Worm (Caenorhabditis elegans) whole organism, young adult: ENCODE data around the gene F47B8.4.

Experiments used
- C06A6.2 ChIP-seq: fragments of 200-800 bp; sonication (Bioruptor generic); conservative IDR thresholded peaks from 2 replicates; pipeline ENCODE4 v1.3.6; 2022; ENCODE audit warnings: missing genetic modification characterization, missing compliant biosample characterization
- F52B5.7 ChIP-seq: sonication (generic microtip); optimal IDR thresholded peaks from 2 replicates; lab custom pipeline; 2016; ENCODE audit warnings: mild to moderate bottlenecking, missing genetic modification characterization, missing compliant biosample characterization
- F55B11.4 ChIP-seq: sonication (generic microtip); optimal IDR thresholded peaks from 2 replicates; lab custom pipeline; 2016; ENCODE audit warnings: missing compliant biosample characterization, missing genetic modification characterization, borderline replicate concordance; ENCODE audit not compliant: insufficient read depth
- K11D2.4 ChIP-seq: fragments of 200-800 bp; sonication (Bioruptor generic); IDR thresholded peaks from 2 replicates; pipeline ENCODE4 v1.3.6; 2022; ENCODE audit warnings: missing genetic modification reagents, missing genetic modification characterization, missing compliant biosample characterization
- K12H6.12 ChIP-seq: fragments of 200-800 bp; sonication (Bioruptor generic); optimal IDR thresholded peaks from 2 replicates; lab custom pipeline; 2018; ENCODE audit warnings: mild to moderate bottlenecking, missing genetic modification characterization, missing compliant biosample characterization
- Y67H2A.10 ChIP-seq: fragments of 200-800 bp; sonication (Bioruptor generic); conservative IDR thresholded peaks from 2 replicates; pipeline ENCODE4 v1.3.6; 2022; ENCODE audit warnings: missing genetic modification reagents, missing genetic modification characterization, missing compliant biosample characterization
- athp-1 ChIP-seq: sonication (generic microtip); optimal IDR thresholded peaks from 2 replicates; lab custom pipeline; 2017; ENCODE audit warnings: mild to moderate bottlenecking, missing genetic modification characterization, missing compliant biosample characterization
- cebp-1 ChIP-seq, 2 experiments: fragments of 200-800 bp in 1 of 2; sonication (Bioruptor generic) in 1 of 2; sonication (generic microtip) in 1 of 2; IDR thresholded peaks in 1 of 2; optimal IDR thresholded peaks in 1 of 2; 2 replicates each; pipeline versions ENCODE4 v1.3.6 to Lab custom; 2017 to 2022; ENCODE audit warnings: missing compliant biosample characterization in 2 of 2, missing genetic modification characterization in 2 of 2, mild to moderate bottlenecking in 1 of 2, missing genetic modification reagents in 1 of 2, moderate library complexity in 1 of 2
- ceh-27 ChIP-seq: fragments of 200-800 bp; sonication (Bioruptor generic); optimal IDR thresholded peaks from 2 replicates; lab custom pipeline; 2018; ENCODE audit warnings: mild to moderate bottlenecking, missing genetic modification characterization, moderate library complexity, missing compliant biosample characterization
- ceh-91 ChIP-seq: fragments of 200-800 bp; sonication (Bioruptor generic); IDR thresholded peaks from 2 replicates; pipeline ENCODE4 v1.3.6; 2022; ENCODE audit warnings: missing genetic modification reagents, missing genetic modification characterization, missing compliant biosample characterization
- chd-7 ChIP-seq: sonication (generic microtip); optimal IDR thresholded peaks from 2 replicates; lab custom pipeline; 2016; ENCODE audit warnings: mild to moderate bottlenecking, missing genetic modification characterization, moderate library complexity, missing compliant biosample characterization
- die-1 ChIP-seq: sonication (generic microtip); optimal IDR thresholded peaks from 2 replicates; lab custom pipeline; 2016; ENCODE audit warnings: missing genotype, mild to moderate bottlenecking, missing genetic modification characterization, missing compliant biosample characterization
- dox-1 ChIP-seq: fragments of 200-800 bp; sonication (Bioruptor generic); IDR thresholded peaks from 2 replicates; pipeline ENCODE4 v1.3.6; 2022; ENCODE audit warnings: missing genetic modification reagents, missing genetic modification characterization, missing compliant biosample characterization
- egrh-3 ChIP-seq: fragments of 200-800 bp; sonication (Bioruptor generic); IDR thresholded peaks from 2 replicates; pipeline ENCODE4 v1.3.6; 2022; ENCODE audit warnings: missing genetic modification reagents, missing genetic modification characterization, missing compliant biosample characterization
- fkh-3 ChIP-seq: sonication (generic microtip); optimal IDR thresholded peaks from 2 replicates; lab custom pipeline; 2016; ENCODE audit warnings: mild to moderate bottlenecking, missing genetic modification characterization, missing compliant biosample characterization
- gei-17 ChIP-seq: fragments of 200-800 bp; sonication (Bioruptor generic); optimal IDR thresholded peaks from 2 replicates; lab custom pipeline; 2018; ENCODE audit warnings: mild to moderate bottlenecking, missing genetic modification characterization, missing compliant biosample characterization
- him-1 ChIP-seq: sonication (generic microtip); optimal IDR thresholded peaks from 2 replicates; lab custom pipeline; 2016; ENCODE audit warnings: missing genotype, missing genetic modification reagents, missing genetic modification characterization, missing compliant biosample characterization
- hlh-26 ChIP-seq: fragments of 200-800 bp; sonication (Bioruptor generic); conservative IDR thresholded peaks from 2 replicates; pipeline ENCODE4 v1.3.6; 2022; ENCODE audit warnings: missing genetic modification reagents, missing genetic modification characterization, missing compliant biosample characterization
- hmg-1.2 ChIP-seq: fragments of 200-800 bp; sonication (Bioruptor generic); IDR thresholded peaks from 2 replicates; pipeline ENCODE4 v1.3.6; 2022; ENCODE audit warnings: missing genetic modification reagents, missing genetic modification characterization, missing compliant biosample characterization
- let-607 ChIP-seq, 2 experiments: fragments of 200-800 bp in 1 of 2; sonication (Bioruptor generic) in 1 of 2; sonication (generic microtip) in 1 of 2; optimal IDR thresholded peaks; 2 replicates each; lab custom pipeline; 2016 to 2018; ENCODE audit warnings: mild to moderate bottlenecking in 2 of 2, missing compliant biosample characterization in 2 of 2, missing genetic modification characterization in 2 of 2, moderate library complexity in 2 of 2, missing genotype in 1 of 2
- lin-26 ChIP-seq: fragments of 200-800 bp; sonication (Bioruptor generic); IDR thresholded peaks from 2 replicates; pipeline ENCODE4 v1.3.6; 2022; ENCODE audit warnings: missing genetic modification reagents, missing genetic modification characterization, missing compliant biosample characterization
- lin-35 ChIP-seq, 3 experiments: fragments of 150-350 bp in 2 of 3; sonication (generic microtip) in 1 of 3; optimal IDR thresholded peaks; 2 replicates each; lab custom pipeline; 2014 to 2018; ENCODE audit warnings: missing biosample characterization in 3 of 3, missing genetic modification characterization in 3 of 3, missing genetic modification reagents in 3 of 3
- lin-40 ChIP-seq: sonication (generic microtip); optimal IDR thresholded peaks from 2 replicates; lab custom pipeline; 2016; ENCODE audit warnings: missing genetic modification characterization, mild to moderate bottlenecking, missing compliant biosample characterization, missing genotype, missing genetic modification reagents
- lsy-27 ChIP-seq: sonication (generic microtip); optimal IDR thresholded peaks from 2 replicates; lab custom pipeline; 2017; ENCODE audit warnings: missing genetic modification characterization, mild to moderate bottlenecking, missing compliant biosample characterization, antibody characterized with exemption, missing genotype, borderline replicate concordance; ENCODE audit not compliant: insufficient read depth
- madf-3 ChIP-seq: fragments of 200-800 bp; sonication (Bioruptor generic); IDR thresholded peaks from 2 replicates; pipeline ENCODE4 v1.3.6; 2022; ENCODE audit warnings: missing genetic modification reagents, missing genetic modification characterization, missing compliant biosample characterization
- mcd-1 ChIP-seq: fragments of 200-800 bp; sonication (Bioruptor generic); IDR thresholded peaks from 2 replicates; pipeline ENCODE4 v1.3.6; 2022; ENCODE audit warnings: missing genetic modification reagents, missing genetic modification characterization, missing compliant biosample characterization
- nfyb-1 ChIP-seq: fragments of 200-800 bp; sonication (Bioruptor generic); IDR thresholded peaks from 2 replicates; pipeline ENCODE4 v1.3.6; 2022; ENCODE audit warnings: missing genetic modification reagents, missing genetic modification characterization, missing compliant biosample characterization
- nhr-80 ChIP-seq: sonication (generic microtip); optimal IDR thresholded peaks from 2 replicates; lab custom pipeline; 2016; ENCODE audit warnings: missing genetic modification characterization, missing compliant biosample characterization
- pbrm-1 ChIP-seq: fragments of 200-800 bp; sonication (Bioruptor generic); IDR thresholded peaks from 2 replicates; pipeline ENCODE4 v1.3.6; 2022; ENCODE audit warnings: missing genetic modification reagents, missing genetic modification characterization, missing compliant biosample characterization
- rec-8 ChIP-seq, 2 experiments: sonication (generic microtip); optimal IDR thresholded peaks; 2 replicates each; lab custom pipeline; 2016; ENCODE audit warnings: mild to moderate bottlenecking in 2 of 2, missing genetic modification characterization in 2 of 2, missing genetic modification reagents in 2 of 2, missing genotype in 2 of 2, missing biosample characterization in 1 of 2, missing compliant biosample characterization in 1 of 2, moderate library complexity in 1 of 2
- snpc-4 ChIP-seq, 5 experiments: fragments of 150-350 bp in 1 of 5; sonication (generic microtip) in 4 of 5; optimal IDR thresholded peaks; 2 replicates each; lab custom pipeline; 2014 to 2018; ENCODE audit warnings: missing genetic modification characterization in 5 of 5, missing biosample characterization in 3 of 5, antibody characterized with exemption in 2 of 5, mild to moderate bottlenecking in 2 of 5, missing compliant biosample characterization in 2 of 5, missing genotype in 2 of 5, moderate library complexity in 2 of 5, missing genetic modification reagents in 1 of 5
- somi-1 ChIP-seq: fragments of 200-800 bp; sonication (Bioruptor generic); optimal IDR thresholded peaks from 2 replicates; lab custom pipeline; 2018; ENCODE audit warnings: mild to moderate bottlenecking, missing genetic modification characterization, missing compliant biosample characterization
- tbp1 ChIP-seq: fragments of 200-800 bp; sonication (Bioruptor generic); optimal IDR thresholded peaks from 2 replicates; lab custom pipeline; 2018; ENCODE audit warnings: mild to moderate bottlenecking, missing genetic modification characterization, missing compliant biosample characterization
- zfh-2 ChIP-seq: fragments of 200-800 bp; sonication (Bioruptor generic); conservative IDR thresholded peaks from 2 replicates; pipeline ENCODE4 v1.3.6; 2022; ENCODE audit warnings: missing genetic modification reagents, missing genetic modification characterization, missing compliant biosample characterization
- zim-3 ChIP-seq: sonication (generic microtip); optimal IDR thresholded peaks from 2 replicates; lab custom pipeline; 2017; ENCODE audit warnings: mild to moderate bottlenecking, missing genetic modification characterization, moderate library complexity, missing compliant biosample characterization
- ztf-18 ChIP-seq: sonication (generic microtip); optimal IDR thresholded peaks from 2 replicates; lab custom pipeline; 2016; ENCODE audit warnings: missing genotype, mild to moderate bottlenecking, missing genetic modification characterization, missing compliant biosample characterization
- ztf-25 ChIP-seq: fragments of 200-800 bp; sonication (Bioruptor generic); IDR thresholded peaks from 2 replicates; pipeline ENCODE4 v1.3.6; 2022; ENCODE audit warnings: missing genetic modification reagents, missing genetic modification characterization, missing compliant biosample characterization
- ztf-28 ChIP-seq: fragments of 200-800 bp; sonication (Bioruptor generic); IDR thresholded peaks from 2 replicates; pipeline ENCODE4 v1.3.6; 2022; ENCODE audit warnings: missing genetic modification reagents, missing genetic modification characterization, missing compliant biosample characterization
- ztf-6 ChIP-seq: fragments of 200-800 bp; sonication (Bioruptor generic); IDR thresholded peaks from 2 replicates; pipeline ENCODE4 v1.3.6; 2022; ENCODE audit warnings: missing genetic modification reagents, missing genetic modification characterization, missing compliant biosample characterization

F47B8.4 gene

DNA sequence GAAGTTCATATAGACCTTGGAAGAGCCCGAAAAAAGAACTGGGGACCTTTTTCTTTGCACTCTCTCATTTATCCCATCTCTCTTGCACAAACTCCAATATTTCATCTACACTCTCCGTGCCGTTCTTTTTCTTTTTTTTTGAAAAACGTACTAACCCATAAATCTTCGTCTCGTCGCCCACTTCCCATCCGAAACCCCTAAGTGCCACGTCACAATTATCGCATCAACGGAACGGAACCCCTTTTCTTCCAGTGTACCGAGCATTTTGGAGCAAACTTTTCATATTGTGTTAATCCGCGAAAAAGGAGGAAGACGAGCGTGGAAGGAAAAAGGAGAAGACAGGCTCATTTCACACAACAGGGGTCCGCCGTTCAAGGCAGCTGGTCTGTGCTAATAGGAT, 44.9 kb upstream of the F47B8.4 start:
- TF ChIP-seq dox-1 (GFP tag; lab: Robert Waterston, UW) (no peak), let-607 (tag; optimal IDR thresholded peaks at IDR 0.05; lab: Kevin White, UChicago) (no peak), athp-1 (tag; lab: Kevin White, UChicago) (no peak), Y67H2A.10 (no peak)

DNA sequence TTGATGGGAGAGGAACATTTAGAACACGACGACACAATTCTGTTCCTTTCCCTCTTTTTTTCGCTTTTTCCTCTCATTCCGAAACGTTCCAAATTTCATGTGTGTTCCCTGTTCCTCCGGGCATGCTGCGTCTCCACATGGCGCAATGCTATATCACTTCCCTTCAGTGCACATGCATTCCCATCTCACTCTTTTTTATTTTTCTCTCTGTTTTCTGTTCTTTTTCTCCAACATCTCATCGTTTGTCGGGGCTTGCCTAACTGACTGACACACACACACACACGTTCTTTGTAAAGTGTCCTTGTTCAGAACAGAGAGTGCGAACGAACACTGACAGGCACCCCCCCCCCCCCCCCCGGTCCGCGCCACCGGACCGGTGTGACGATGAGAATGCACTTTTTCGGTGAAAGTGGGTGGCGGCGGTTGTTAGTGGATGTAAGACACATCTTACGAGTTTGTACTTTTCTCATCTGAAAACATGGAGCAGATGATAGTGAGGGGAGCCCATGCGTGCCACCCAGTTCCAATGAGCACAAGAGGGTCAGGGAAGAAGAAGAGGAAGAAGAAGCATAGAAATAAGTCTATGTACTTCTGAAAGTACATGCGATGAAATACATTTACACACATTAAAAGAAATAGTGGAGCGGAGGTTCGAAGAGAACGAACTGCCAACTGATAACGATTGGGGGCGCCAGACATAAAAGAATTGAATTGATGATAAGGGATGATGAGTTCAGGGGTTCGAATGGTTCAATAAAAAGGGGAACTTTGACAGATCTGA, 44.0 kb upstream of the F47B8.4 start:
- TF ChIP-seq dox-1 (GFP tag; lab: Robert Waterston, UW) = peak; percentile 45; the same call in 1 of the 2 replicates
- peak; percentile 98 for TF ChIP-seq zfh-2 (GFP tag; lab: Robert Waterston, UW)
- TF ChIP-seq lin-35 (GFP tag; optimal IDR thresholded peaks at IDR 0.05; lab: Kevin White, UChicago) = peak in 1 of 3 experiments; percentile 40
- TF ChIP-seq zim-3 = no peak
- peak; percentile 78; the same call in 1 of the 2 replicates for TF ChIP-seq egrh-3
- TF ChIP-seq lsy-27 (tag; lab: Kevin White, UChicago) = no peak
- peak; percentile 70 for TF ChIP-seq lin-40 (tag; lab: Kevin White, UChicago)
- 0 out of 2 replicates have a peak, but pooled peaks have one; percentile 24 for TF ChIP-seq C06A6.2 (GFP tag; lab: Robert Waterston, UW)
- no peak for TF ChIP-seq him-1 (tag; lab: Kevin White, UChicago)
- peak; percentile 62 for TF ChIP-seq K12H6.12 (tag; lab: Kevin White, UChicago)
- TF ChIP-seq ceh-27 = peak; percentile 55
- no peak for TF ChIP-seq ceh-91
- no peak for TF ChIP-seq madf-3
- peak; percentile 22 for TF ChIP-seq chd-7 (tag; lab: Kevin White, UChicago)
- TF ChIP-seq hlh-26 (GFP tag; lab: Robert Waterston, UW) = no peak
- no peak for TF ChIP-seq snpc-4 (GFP tag; optimal IDR thresholded peaks at IDR 0.05; lab: Kevin White, UChicago)
- TF ChIP-seq snpc-4 (tag; optimal IDR thresholded peaks at IDR 0.05; lab: Kevin White, UChicago) = peak in 1 of 4 experiments; percentile 28
- no peak for TF ChIP-seq F52B5.7 (tag; lab: Kevin White, UChicago)
- TF ChIP-seq hmg-1.2 = peak; percentile 83
- 0 out of 2 replicates have a peak, but pooled peaks have one; percentile 26 for TF ChIP-seq mcd-1 (GFP tag; lab: Robert Waterston, UW)
- TF ChIP-seq K11D2.4 (GFP tag; lab: Robert Waterston, UW) = 0 out of 2 replicates have a peak, but pooled peaks have one; percentile 30
- peak; percentile 50 for TF ChIP-seq somi-1 (GFP tag; lab: Kevin White, UChicago)
- peak; percentile 49 for TF ChIP-seq nhr-80

DNA sequence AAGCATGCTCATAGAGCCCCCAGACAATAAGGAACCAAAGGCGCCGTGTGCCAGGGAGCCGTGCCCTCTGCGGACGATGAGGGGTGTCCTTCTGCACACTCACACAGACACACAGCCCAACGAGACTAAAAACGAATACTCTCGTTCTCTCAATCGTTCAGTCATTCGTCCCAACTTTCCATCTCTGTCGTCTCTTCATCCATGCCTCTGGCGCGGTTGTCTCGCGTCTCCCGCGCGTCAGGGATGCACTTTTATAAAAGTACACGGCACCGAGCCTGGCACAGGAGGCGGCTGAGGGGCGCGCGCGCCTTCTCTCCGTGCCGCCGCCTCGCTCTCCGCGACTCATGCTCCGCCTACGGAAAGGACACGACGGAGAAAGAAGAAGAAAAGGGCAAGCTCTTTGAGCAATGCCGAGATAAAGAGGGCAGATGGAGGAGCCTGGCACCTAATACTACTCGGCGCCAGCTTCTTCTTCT, 42.1 kb upstream of the F47B8.4 start:
- peak; percentile 39; the same call in 1 of the 2 replicates for TF ChIP-seq nfyb-1 (GFP tag; lab: Robert Waterston, UW)
- TF ChIP-seq nhr-80 = peak; percentile 28
- TF ChIP-seq gei-17 (GFP tag; lab: Kevin White, UChicago) = peak; percentile 40
- TF ChIP-seq rec-8 (tag; optimal IDR thresholded peaks at IDR 0.05; lab: Kevin White, UChicago) = no peak
- no peak for TF ChIP-seq ceh-91
- peak; percentile 86 for TF ChIP-seq egrh-3
- TF ChIP-seq cebp-1 (GFP tag; IDR thresholded peaks at IDR 0.05; lab: Robert Waterston, UW) = no peak
- TF ChIP-seq cebp-1 (tag; optimal IDR thresholded peaks at IDR 0.05; lab: Kevin White, UChicago) = peak; percentile 57
- peak; percentile 36 for TF ChIP-seq ztf-18 (tag; lab: Kevin White, UChicago)
- peak; percentile 34 for TF ChIP-seq tbp1 (GFP tag; lab: Kevin White, UChicago)
- peak; percentile 99 for TF ChIP-seq zfh-2 (GFP tag; lab: Robert Waterston, UW)
- peak; percentile 16 for TF ChIP-seq die-1 (tag; lab: Kevin White, UChicago)
- 0 out of 2 replicates have a peak, but pooled peaks have one; percentile 39 for TF ChIP-seq dox-1 (GFP tag; lab: Robert Waterston, UW)
- no peak for TF ChIP-seq lsy-27 (tag; lab: Kevin White, UChicago)
- TF ChIP-seq ztf-28 (GFP tag; lab: Robert Waterston, UW) = no peak
- peak; percentile 68 for TF ChIP-seq K11D2.4 (GFP tag; lab: Robert Waterston, UW)
- TF ChIP-seq ztf-25 (GFP tag; lab: Robert Waterston, UW) = no peak
- 0 out of 2 replicates have a peak, but pooled peaks have one; percentile 40 for TF ChIP-seq pbrm-1
- TF ChIP-seq C06A6.2 (GFP tag; lab: Robert Waterston, UW) = no peak; the same call in 1 of the 2 replicates
- peak; percentile 48 for TF ChIP-seq K12H6.12 (tag; lab: Kevin White, UChicago)
- no peak for TF ChIP-seq snpc-4 (GFP tag; optimal IDR thresholded peaks at IDR 0.05; lab: Kevin White, UChicago)
- TF ChIP-seq snpc-4 (tag; optimal IDR thresholded peaks at IDR 0.05; lab: Kevin White, UChicago) = peak in 2 of 4 experiments; percentile 55 to 58
- TF ChIP-seq ztf-6 (GFP tag; lab: Robert Waterston, UW) = no peak
- no peak for TF ChIP-seq F55B11.4 (tag; lab: Kevin White, UChicago)
- peak; percentile 51; the same call in 1 of the 2 replicates for TF ChIP-seq lin-26 (GFP tag; lab: Robert Waterston, UW)
- no peak for TF ChIP-seq fkh-3
